Fruit fly (Drosophila melanogaster): ENCODE results near the gene Adi1.

Gene Adi1

dm6 chr3L:10660744-10661589 is 2.2 kb upstream of the Adi1 start, which contains the start of the genes CG32066 and CG8003 (continued):
- TF ChIP-seq Mrtf (GFP tag; IDR thresholded peaks at IDR 0.05) (no peak), tio (GFP tag; optimal IDR thresholded peaks at IDR 0.05) (no peak), CG8281 (tag; optimal IDR thresholded peaks at IDR 0.05) (no peak), Med (GFP tag) (peak; percentile 90)

- TF ChIP-seq CG4328 (GFP tag; optimal IDR thresholded peaks at IDR 0.05) (peak; percentile 28), crol (GFP tag; IDR thresholded peaks at IDR 0.05) (peak; percentile 7; the same call in 1 of the 2 replicates), CG4854 (GFP tag; optimal IDR thresholded peaks at IDR 0.05) (no peak), HmgD (GFP tag; optimal IDR thresholded peaks at IDR 0.05) (peak; percentile 59), ken (GFP tag; IDR thresholded peaks at IDR 0.05) (peak; percentile 7; the same call in 2 of the 3 replicates), CG14667 (GFP tag; IDR thresholded peaks at IDR 0.05) (no peak), sna (GFP tag; IDR thresholded peaks at IDR 0.05; ENCODE audit: partially characterized antibody) (peak; percentile 81), CG6175 (GFP tag; IDR thresholded peaks at IDR 0.05) (no peak; the same call in 2 of the 3 replicates), pfk (GFP tag; optimal IDR thresholded peaks at IDR 0.05) (peak; percentile 41), CG18599 (GFP tag; optimal IDR thresholded peaks at IDR 0.05) (peak; percentile 61), NC2α (GFP tag; optimal IDR thresholded peaks at IDR 0.05) (no peak), eve (GFP tag; optimal IDR thresholded peaks at IDR 0.05) (peak in 1 of 2 experiments; percentile 76), usp (GFP tag; optimal IDR thresholded peaks at IDR 0.05) (no peak), CG14050 (GFP tag; IDR thresholded peaks at IDR 0.05) (no peak), Ssrp (tag; optimal IDR thresholded peaks at IDR 0.05) (no peak), CG1529 (GFP tag; optimal IDR thresholded peaks at IDR 0.05) (no peak), az2 (GFP tag; optimal IDR thresholded peaks at IDR 0.05) (peak; percentile 13), NFAT (GFP tag; IDR thresholded peaks at IDR 0.05) (peak; percentile 68; the same call in 1 of the 2 replicates), D19B (GFP tag; optimal IDR thresholded peaks at IDR 0.05) (no peak), ase (GFP tag; IDR thresholded peaks at IDR 0.05) (peak; percentile 55; the same call in 1 of the 3 replicates), CG6254 (GFP tag; optimal IDR thresholded peaks at IDR 0.05) (no peak), gcm (GFP tag; optimal IDR thresholded peaks at IDR 0.05) (no peak), Lhr (GFP tag; optimal IDR thresholded peaks at IDR 0.05) (peak; percentile 74), p53 (GFP tag; optimal IDR thresholded peaks at IDR 0.05) (peak; percentile 53), croc (GFP tag; conservative IDR thresholded peaks at IDR 0.05) (no peak), Mad (GFP tag; optimal IDR thresholded peaks at IDR 0.05) (peak; percentile 20), CG6854 (GFP tag; optimal IDR thresholded peaks at IDR 0.05) (no peak), lov (optimal IDR thresholded peaks at IDR 0.05) (no peak), lov (GFP tag; IDR thresholded peaks at IDR 0.05) (no peak), peb (GFP tag; IDR thresholded peaks at IDR 0.05) (no peak), HLH54F (GFP tag; optimal IDR thresholded peaks at IDR 0.05) (peak; percentile 26), fd3F (GFP tag; optimal IDR thresholded peaks at IDR 0.05) (no peak), CG11695 (GFP tag; IDR thresholded peaks at IDR 0.05) (no peak), CG2889 (GFP tag; IDR thresholded peaks at IDR 0.05) (no peak), CG3726 (GFP tag; IDR thresholded peaks at IDR 0.05) (no peak), CG33557 (GFP tag; optimal IDR thresholded peaks at IDR 0.05) (no peak), gt (GFP tag; IDR thresholded peaks at IDR 0.05) (no peak), CG34422 (GFP tag; IDR thresholded peaks at IDR 0.05) (peak; percentile 91), CG4820 (GFP tag; optimal IDR thresholded peaks at IDR 0.05) (no peak), CG3838 (GFP tag; optimal IDR thresholded peaks at IDR 0.05) (peak; percentile 51), fd96Cb (tag; optimal IDR thresholded peaks at IDR 0.05) (no peak), Dad (GFP tag; optimal IDR thresholded peaks at IDR 0.05) (peak; percentile 77), CG31388 (GFP tag; optimal IDR thresholded peaks at IDR 0.05) (no peak), tgo (GFP tag; IDR thresholded peaks at IDR 0.05) (0 out of 3 replicates have a peak, but pooled peaks have one; percentile 18)
These were observed 1.4 kb downstream of the Adi1 start, which contains the start of gene simj for dm6 chr3L:10664511-10665062. Gene simj, plus strand, starts transcription at chr3L:10664739.
